Fruit fly (Drosophila melanogaster): ENCODE data around the gene CG32755.

Gene CG32755

DNA sequence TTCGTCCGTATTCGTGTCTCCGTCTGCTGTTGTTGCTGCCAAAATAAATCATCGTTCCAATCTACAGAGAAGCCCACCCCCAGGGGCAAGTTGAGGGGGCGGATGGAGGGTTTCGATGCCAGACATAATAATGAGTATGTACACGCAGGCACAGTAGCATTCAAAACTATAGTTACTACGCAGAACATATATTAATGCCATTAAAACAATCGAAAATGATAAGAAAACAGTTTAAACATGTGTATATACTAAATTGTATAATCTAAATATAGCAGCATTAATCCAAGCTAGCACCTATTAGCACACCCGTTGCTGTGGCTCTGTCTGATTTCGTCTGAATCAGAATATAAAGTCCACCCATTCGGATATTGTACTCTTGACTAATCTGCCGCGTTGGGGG is 30.8 kb downstream of the CG32755 start (continued):
- TF ChIP-seq CG9437 (GFP tag; optimal IDR thresholded peaks at IDR 0.05): peak; percentile 42
- TF ChIP-seq Pdp1 (GFP tag; optimal IDR thresholded peaks at IDR 0.05): peak; percentile 65 to 80
- peak; percentile 40 for TF ChIP-seq CG13775 (GFP tag; optimal IDR thresholded peaks at IDR 0.05)
- TF ChIP-seq CG13287 (GFP tag; IDR thresholded peaks at IDR 0.05; ENCODE audit: partially characterized antibody): no peak
- TF ChIP-seq psq (GFP tag; optimal IDR thresholded peaks at IDR 0.05): no peak
- no peak for TF ChIP-seq Sin3A (optimal IDR thresholded peaks at IDR 0.05)
- TF ChIP-seq CG3407 (GFP tag; optimal IDR thresholded peaks at IDR 0.05): peak; percentile 12
- TF ChIP-seq CG2889 (GFP tag; IDR thresholded peaks at IDR 0.05): peak; percentile 72; the same call in 2 of the 3 replicates
- no peak for TF ChIP-seq TFAM (GFP tag; optimal IDR thresholded peaks at IDR 0.05)
- TF ChIP-seq CG31365 (tag; optimal IDR thresholded peaks at IDR 0.05): peak; percentile 64
- TF ChIP-seq CG17568 (GFP tag; optimal IDR thresholded peaks at IDR 0.05): peak; percentile 65
- no peak for TF ChIP-seq CG3995 (GFP tag; optimal IDR thresholded peaks at IDR 0.05)
- TF ChIP-seq CG18476 (GFP tag; optimal IDR thresholded peaks at IDR 0.05): peak; percentile 30
- TF ChIP-seq CG7928 (GFP tag; optimal IDR thresholded peaks at IDR 0.05): peak; percentile 38
- TF ChIP-seq zf30C (GFP tag; optimal IDR thresholded peaks at IDR 0.05): no peak
- peak; percentile 75 for TF ChIP-seq gsb (GFP tag; IDR thresholded peaks at IDR 0.05)
- no peak for TF ChIP-seq da (GFP tag; optimal IDR thresholded peaks at IDR 0.05)
- TF ChIP-seq hbn (GFP tag; IDR thresholded peaks at IDR 0.05; ENCODE audit: partially characterized antibody): no peak
- peak; percentile 54 for TF ChIP-seq CG2875 (GFP tag; optimal IDR thresholded peaks at IDR 0.05)
- peak; percentile 73 for TF ChIP-seq bcd (GFP tag; optimal IDR thresholded peaks at IDR 0.05)
- no peak for TF ChIP-seq CG16813 (GFP tag; IDR thresholded peaks at IDR 0.05; ENCODE audit: partially characterized antibody)
- peak; percentile 76 for TF ChIP-seq ara (GFP tag; IDR thresholded peaks at IDR 0.05)
- no peak for TF ChIP-seq CG3838 (GFP tag; optimal IDR thresholded peaks at IDR 0.05)
- TF ChIP-seq phol (tag; optimal IDR thresholded peaks at IDR 0.05): peak; percentile 57
- peak; percentile 17 for TF ChIP-seq CG33213 (GFP tag; optimal IDR thresholded peaks at IDR 0.05)
- no peak for TF ChIP-seq trh (GFP tag; optimal IDR thresholded peaks at IDR 0.05)
- peak; percentile 61; the same call in 1 of the 2 replicates for TF ChIP-seq Awh (GFP tag; IDR thresholded peaks at IDR 0.05)
- TF ChIP-seq Dll (GFP tag; IDR thresholded peaks at IDR 0.05; ENCODE audit: partially characterized antibody): no peak
- peak; percentile 66 for TF ChIP-seq CG12659 (GFP tag; optimal IDR thresholded peaks at IDR 0.05)
- no peak for TF ChIP-seq CG10321 (GFP tag; IDR thresholded peaks at IDR 0.05)
- TF ChIP-seq lbe (GFP tag; optimal IDR thresholded peaks at IDR 0.05): peak; percentile 77
- peak; percentile 69 to 72 for TF ChIP-seq dpn (GFP tag; optimal IDR thresholded peaks at IDR 0.05)
- peak; percentile 71 for TF ChIP-seq esg (GFP tag; conservative IDR thresholded peaks at IDR 0.05)
- no peak for TF ChIP-seq CG6175 (GFP tag; IDR thresholded peaks at IDR 0.05)
- peak; percentile 70 for TF ChIP-seq nmo (GFP tag; optimal IDR thresholded peaks at IDR 0.05)
- no peak for TF ChIP-seq Opbp (GFP tag; IDR thresholded peaks at IDR 0.05; ENCODE audit: partially characterized antibody)
- no peak for TF ChIP-seq CG17186 (GFP tag; optimal IDR thresholded peaks at IDR 0.05)
- no peak for TF ChIP-seq zen (tag; optimal IDR thresholded peaks at IDR 0.05)
- peak; percentile 50 for TF ChIP-seq Max (GFP tag; optimal IDR thresholded peaks at IDR 0.05)
- peak; percentile 40 for TF ChIP-seq pnt (GFP tag; optimal IDR thresholded peaks at IDR 0.05)
- TF ChIP-seq gfzf (GFP tag; optimal IDR thresholded peaks at IDR 0.05): no peak
- no peak for TF ChIP-seq cg (GFP tag; optimal IDR thresholded peaks at IDR 0.05)
- TF ChIP-seq CG11398 (GFP tag; optimal IDR thresholded peaks at IDR 0.05): peak; percentile 15
- peak; percentile 75 for TF ChIP-seq CG11247 (GFP tag; IDR thresholded peaks at IDR 0.05)
- TF ChIP-seq Poxn (GFP tag; IDR thresholded peaks at IDR 0.05): peak; percentile 58; the same call in 1 of the 2 replicates
- TF ChIP-seq HHEX (GFP tag; optimal IDR thresholded peaks at IDR 0.05): peak; percentile 51
- TF ChIP-seq crol (GFP tag; IDR thresholded peaks at IDR 0.05): peak; percentile 65
- TF ChIP-seq CG14965 (GFP tag; optimal IDR thresholded peaks at IDR 0.05; ENCODE audit: borderline replicate concordance): no peak
- TF ChIP-seq Atf6 (GFP tag; IDR thresholded peaks at IDR 0.05): peak; percentile 83
- peak; percentile 70 for TF ChIP-seq CG15514 (GFP tag; optimal IDR thresholded peaks at IDR 0.05)

All from whole organism, embryonic.